Worm (Caenorhabditis elegans) whole organism, L4 larva: Measurements from ENCODE around the gene Y5F2A.4.
A peak's percentile ranks its signal among the peaks of the same experiment; 100 is the strongest.

Source experiments
- F37D6.2 ChIP-seq: sonication (generic microtip); optimal IDR thresholded peaks from 2 replicates; lab custom pipeline; 2016; ENCODE audit warnings: mild to moderate bottlenecking, missing genetic modification characterization, missing compliant biosample characterization
- F44E2.7 ChIP-seq: fragments of 200-800 bp; sonication (Bioruptor generic); IDR thresholded peaks from 2 replicates; pipeline ENCODE4 v2.1.2; 2022; ENCODE audit warnings: missing genetic modification characterization, missing compliant biosample characterization
- F49E8.2 ChIP-seq: sonication (generic microtip); optimal IDR thresholded peaks from 2 replicates; lab custom pipeline; 2016; ENCODE audit warnings: missing compliant biosample characterization, mild to moderate bottlenecking, missing genetic modification characterization, borderline replicate concordance
- Y105C5A.15 ChIP-seq: fragments of 200-800 bp; sonication (Bioruptor generic); IDR thresholded peaks from 2 replicates; pipeline ENCODE4 v1.3.6; 2022; ENCODE audit warnings: missing genetic modification characterization, missing compliant biosample characterization
- Y5F2A.4 ChIP-seq: fragments of 200-800 bp; sonication (Bioruptor generic); optimal IDR thresholded peaks from 2 replicates; lab custom pipeline; 2018; ENCODE audit warnings: mild to moderate bottlenecking, missing genetic modification characterization, missing compliant biosample characterization
- Y75B8A.6 ChIP-seq: fragments of 200-800 bp; sonication (Bioruptor generic); IDR thresholded peaks from 2 replicates; pipeline ENCODE4 v1.3.6; 2022; ENCODE audit warnings: missing genetic modification reagents, missing genetic modification characterization, missing compliant biosample characterization
- ZK337.2 ChIP-seq: fragments of 200-800 bp; sonication (Bioruptor generic); IDR thresholded peaks from 2 replicates; pipeline ENCODE4 v1.3.6; 2022; ENCODE audit warnings: missing genetic modification reagents, missing genetic modification characterization, missing compliant biosample characterization
- aly-2 ChIP-seq: sonication (generic microtip); optimal IDR thresholded peaks from 2 replicates; lab custom pipeline; 2018; ENCODE audit warnings: missing biosample characterization, missing genetic modification characterization
- ceh-20 ChIP-seq: fragments of 200-800 bp; sonication (Bioruptor generic); IDR thresholded peaks from 2 replicates; pipeline ENCODE4 v1.3.6; 2022; ENCODE audit warnings: missing genetic modification reagents, missing genetic modification characterization, missing compliant biosample characterization
- ceh-28 ChIP-seq: fragments of 150-350 bp; optimal IDR thresholded peaks from 2 replicates; lab custom pipeline; 2014; ENCODE audit warnings: missing biosample characterization, missing genetic modification reagents, missing genetic modification characterization
- ceh-32 ChIP-seq: sonication (generic microtip); optimal IDR thresholded peaks from 2 replicates; lab custom pipeline; 2016; ENCODE audit warnings: mild to moderate bottlenecking, missing genetic modification characterization, missing compliant biosample characterization; ENCODE audit not compliant: poor library complexity
- ceh-62 ChIP-seq: sonication (generic microtip); optimal IDR thresholded peaks from 2 replicates; lab custom pipeline; 2017; ENCODE audit warnings: missing biosample characterization, missing genetic modification characterization
- ceh-82 ChIP-seq: sonication (generic microtip); optimal IDR thresholded peaks from 2 replicates; lab custom pipeline; 2017; ENCODE audit warnings: missing biosample characterization, missing genetic modification characterization
- cey-2 ChIP-seq: sonication (generic microtip); optimal IDR thresholded peaks from 3 replicates; lab custom pipeline; 2017; ENCODE audit warnings: missing genetic modification characterization, mild to moderate bottlenecking, missing compliant biosample characterization, antibody characterized with exemption, borderline replicate concordance; ENCODE audit not compliant: insufficient read depth
- daf-12 ChIP-seq: fragments of 150-350 bp; optimal IDR thresholded peaks from 2 replicates; lab custom pipeline; 2014; ENCODE audit warnings: missing biosample characterization, missing genetic modification reagents, missing genetic modification characterization
- daf-16 ChIP-seq, 3 experiments: sonication (generic microtip); optimal IDR thresholded peaks; 2 replicates each; lab custom pipeline; 2016 to 2017; ENCODE audit warnings: missing genetic modification characterization in 3 of 3, missing genetic modification reagents in 3 of 3, mild to moderate bottlenecking in 2 of 3, missing compliant biosample characterization in 2 of 3, missing biosample characterization in 1 of 3, moderate library complexity in 1 of 3
- daf-19 ChIP-seq: fragments of 200-800 bp; sonication (Bioruptor generic); conservative IDR thresholded peaks from 2 replicates; pipeline ENCODE4 v1.3.6; 2022; ENCODE audit warnings: missing genetic modification characterization, missing compliant biosample characterization
- egl-27 ChIP-seq: sonication (generic microtip); optimal IDR thresholded peaks from 3 replicates; lab custom pipeline; 2017; ENCODE audit warnings: missing biosample characterization, missing genetic modification reagents, missing genetic modification characterization
- fos-1 ChIP-seq: fragments of 150-350 bp; optimal IDR thresholded peaks from 2 replicates; lab custom pipeline; 2014; ENCODE audit warnings: missing biosample characterization, missing genetic modification characterization
- hlh-11 ChIP-seq: fragments of 200-800 bp; sonication (Bioruptor generic); optimal IDR thresholded peaks from 2 replicates; lab custom pipeline; 2018; ENCODE audit warnings: mild to moderate bottlenecking, missing genetic modification characterization, missing compliant biosample characterization
- hlh-30 ChIP-seq: sonication (generic microtip); optimal IDR thresholded peaks from 2 replicates; lab custom pipeline; 2017; ENCODE audit warnings: antibody characterized with exemption, mild to moderate bottlenecking, missing genetic modification characterization, missing compliant biosample characterization; ENCODE audit not compliant: insufficient read depth
- lin-1 ChIP-seq: fragments of 200-800 bp; sonication (Bioruptor generic); IDR thresholded peaks from 2 replicates; pipeline ENCODE4 v1.3.6; 2022; ENCODE audit warnings: missing genetic modification reagents, missing genetic modification characterization, missing compliant biosample characterization
- lin-13 ChIP-seq: fragments of 150-350 bp; optimal IDR thresholded peaks from 2 replicates; lab custom pipeline; 2014; ENCODE audit warnings: missing biosample characterization, missing genetic modification reagents, missing genetic modification characterization
- lin-29 ChIP-seq: fragments of 200-800 bp; sonication (Bioruptor generic); IDR thresholded peaks from 2 replicates; pipeline ENCODE4 v1.3.6; 2022; ENCODE audit warnings: missing genetic modification reagents, missing genetic modification characterization, missing compliant biosample characterization
- lin-38 ChIP-seq: fragments of 200-800 bp; sonication (Bioruptor generic); IDR thresholded peaks from 2 replicates; pipeline ENCODE4 v1.3.6; 2022; ENCODE audit warnings: missing genetic modification reagents, missing genetic modification characterization, missing compliant biosample characterization
- lin-39 ChIP-seq: fragments of 150-350 bp; optimal IDR thresholded peaks from 2 replicates; lab custom pipeline; 2014; ENCODE audit warnings: missing biosample characterization, missing genetic modification reagents, missing genetic modification characterization
- lir-3 ChIP-seq: sonication (generic microtip); optimal IDR thresholded peaks from 2 replicates; lab custom pipeline; 2016; ENCODE audit warnings: mild to moderate bottlenecking, missing genetic modification characterization, missing compliant biosample characterization
- madf-5 ChIP-seq, 2 experiments: fragments of 200-800 bp; sonication (Bioruptor generic); IDR thresholded peaks; 2 replicates each; pipeline ENCODE4 v1.3.6; 2022; ENCODE audit warnings: missing compliant biosample characterization in 2 of 2, missing genetic modification characterization in 2 of 2
- mep-1 ChIP-seq: fragments of 150-350 bp; sonication (generic microtip); optimal IDR thresholded peaks from 3 replicates; lab custom pipeline; 2014; ENCODE audit warnings: missing biosample characterization, missing genetic modification characterization
- mxl-2 ChIP-seq: fragments of 200-800 bp; sonication (Bioruptor generic); conservative IDR thresholded peaks from 2 replicates; pipeline ENCODE4 v1.3.6; 2022; ENCODE audit warnings: missing genetic modification reagents, missing genetic modification characterization, missing compliant biosample characterization
- nhr-10 ChIP-seq: fragments of 150-350 bp; optimal IDR thresholded peaks from 2 replicates; lab custom pipeline; 2014; ENCODE audit warnings: missing biosample characterization, missing genetic modification characterization
- nhr-11 ChIP-seq: fragments of 150-350 bp; optimal IDR thresholded peaks from 2 replicates; lab custom pipeline; 2014; ENCODE audit warnings: missing biosample characterization, missing genetic modification characterization
- nhr-237 ChIP-seq: sonication (generic microtip); optimal IDR thresholded peaks from 2 replicates; lab custom pipeline; 2017; ENCODE audit warnings: missing biosample characterization, missing genetic modification characterization
- nhr-25 ChIP-seq: sonication (generic microtip); optimal IDR thresholded peaks from 2 replicates; lab custom pipeline; 2017; ENCODE audit warnings: missing genetic modification characterization, mild to moderate bottlenecking, missing compliant biosample characterization, antibody characterized with exemption, moderate library complexity, borderline replicate concordance; ENCODE audit not compliant: insufficient read depth
- nhr-28 ChIP-seq: fragments of 150-350 bp; optimal IDR thresholded peaks from 2 replicates; lab custom pipeline; 2014; ENCODE audit warnings: missing biosample characterization, missing genetic modification characterization
- nhr-41 ChIP-seq: fragments of 200-800 bp; sonication (Bioruptor generic); IDR thresholded peaks from 2 replicates; pipeline ENCODE4 v1.3.6; 2022; ENCODE audit warnings: missing genetic modification reagents, missing genetic modification characterization, missing compliant biosample characterization
- nhr-42 ChIP-seq: fragments of 200-800 bp; sonication (Bioruptor generic); IDR thresholded peaks from 2 replicates; pipeline ENCODE4 v1.3.6; 2022; ENCODE audit warnings: missing genetic modification characterization, missing compliant biosample characterization
- nhr-48 ChIP-seq: sonication (generic microtip); optimal IDR thresholded peaks from 2 replicates; lab custom pipeline; 2016; ENCODE audit warnings: mild to moderate bottlenecking, missing genetic modification characterization, missing compliant biosample characterization
- nhr-6 ChIP-seq: fragments of 150-350 bp; optimal IDR thresholded peaks from 2 replicates; lab custom pipeline; 2014; ENCODE audit warnings: missing biosample characterization, missing genetic modification characterization
- nhr-76 ChIP-seq: fragments of 150-350 bp; optimal IDR thresholded peaks from 2 replicates; lab custom pipeline; 2014; ENCODE audit warnings: missing biosample characterization, missing genetic modification characterization
- pha-4 ChIP-seq, 2 experiments: fragments of 150-350 bp in 1 of 2; fragments of 200-800 bp in 1 of 2; sonication (Bioruptor generic) in 1 of 2; IDR thresholded peaks in 1 of 2; optimal IDR thresholded peaks in 1 of 2; 2 replicates each; pipeline versions ENCODE4 v1.3.6 to Lab custom; 2014 to 2022; ENCODE audit warnings: missing genetic modification characterization in 2 of 2, missing genetic modification reagents in 2 of 2, missing biosample characterization in 1 of 2, missing compliant biosample characterization in 1 of 2
- pqm-1 ChIP-seq: sonication (generic microtip); optimal IDR thresholded peaks from 2 replicates; lab custom pipeline; 2017; ENCODE audit warnings: missing biosample characterization, missing genetic modification characterization
- rbr-2 ChIP-seq: sonication (generic microtip); optimal IDR thresholded peaks from 2 replicates; lab custom pipeline; 2016; ENCODE audit warnings: missing genotype, missing genetic modification characterization, missing compliant biosample characterization
- saeg-2 ChIP-seq: fragments of 200-800 bp; sonication (Bioruptor generic); IDR thresholded peaks from 2 replicates; pipeline ENCODE4 v1.3.6; 2022; ENCODE audit warnings: missing genetic modification reagents, missing genetic modification characterization, missing compliant biosample characterization
- set-16 ChIP-seq: fragments of 200-800 bp; sonication (Bioruptor generic); IDR thresholded peaks from 2 replicates; pipeline ENCODE4 v1.3.6; 2022; ENCODE audit warnings: missing genetic modification reagents, missing genetic modification characterization, missing compliant biosample characterization
- spr-3 ChIP-seq: fragments of 200-800 bp; sonication (Bioruptor generic); optimal IDR thresholded peaks from 2 replicates; lab custom pipeline; 2018; ENCODE audit warnings: mild to moderate bottlenecking, missing genetic modification characterization, missing compliant biosample characterization
- vab-7 ChIP-seq: fragments of 200-800 bp; sonication (Bioruptor generic); IDR thresholded peaks from 2 replicates; pipeline ENCODE4 v1.3.6; 2022; ENCODE audit warnings: missing genetic modification reagents, missing genetic modification characterization, missing compliant biosample characterization
- zfp-2 ChIP-seq: sonication (generic microtip); optimal IDR thresholded peaks from 2 replicates; lab custom pipeline; 2016; ENCODE audit warnings: mild to moderate bottlenecking, missing genetic modification characterization, missing compliant biosample characterization
- zip-11 ChIP-seq: fragments of 200-800 bp; sonication (Bioruptor generic); IDR thresholded peaks from 2 replicates; pipeline ENCODE4 v1.3.6; 2022; ENCODE audit warnings: missing genetic modification characterization, missing compliant biosample characterization
- zip-2 ChIP-seq: fragments of 150-350 bp; optimal IDR thresholded peaks from 2 replicates; lab custom pipeline; 2014; ENCODE audit warnings: missing biosample characterization, missing genetic modification characterization
- ztf-11 ChIP-seq: fragments of 150-350 bp; optimal IDR thresholded peaks from 2 replicates; lab custom pipeline; 2014; ENCODE audit warnings: missing biosample characterization, missing genetic modification characterization

Y5F2A.4 gene

ce11 chrIV:11027560-11027959 lies 50.8 kb downstream of the Y5F2A.4 start (continued):
- TF ChIP-seq madf-5 (GFP tag; IDR thresholded peaks at IDR 0.05; lab: Robert Waterston, UW) (no peak), nhr-28 (tag; lab: Kevin White, UChicago) (peak; percentile 89), ZK337.2 (GFP tag; lab: Robert Waterston, UW) (no peak), ceh-28 (tag; lab: Kevin White, UChicago) (no peak), lin-29 (GFP tag; lab: Robert Waterston, UW) (no peak), daf-16 (GFP tag; optimal IDR thresholded peaks at IDR 0.05; lab: Kevin White, UChicago) (peak; percentile 53 to 55), daf-16 (tag; optimal IDR thresholded peaks at IDR 0.05; lab: Kevin White, UChicago) (peak; percentile 85), zip-2 (tag; lab: Kevin White, UChicago) (no peak), nhr-6 (tag; lab: Kevin White, UChicago) (peak; percentile 91), egl-27 (no peak), Y75B8A.6 (GFP tag; lab: Robert Waterston, UW) (no peak), nhr-237 (tag; lab: Kevin White, UChicago) (no peak), ztf-11 (tag; lab: Kevin White, UChicago) (no peak), nhr-41 (GFP tag; lab: Robert Waterston, UW) (no peak), nhr-48 (peak; percentile 72), zip-11 (GFP tag; lab: Robert Waterston, UW) (no peak), nhr-11 (tag; lab: Kevin White, UChicago) (peak; percentile 91), mxl-2 (GFP tag; lab: Robert Waterston, UW) (no peak), rbr-2 (tag; lab: Kevin White, UChicago) (peak; percentile 82), nhr-10 (tag; lab: Kevin White, UChicago) (no peak), lin-39 (tag; lab: Kevin White, UChicago) (no peak), aly-2 (tag; lab: Kevin White, UChicago) (no peak), zfp-2 (no peak), saeg-2 (no peak), fos-1 (tag; lab: Kevin White, UChicago) (no peak), mep-1 (tag; lab: Kevin White, UChicago) (peak; percentile 92), nhr-25 (peak; percentile 75), hlh-30 (tag; lab: Kevin White, UChicago) (peak; percentile 71), hlh-11 (tag; lab: Kevin White, UChicago) (peak; percentile 94), lin-13 (GFP tag; lab: Kevin White, UChicago) (peak; percentile 69), lin-38 (GFP tag; lab: Robert Waterston, UW) (peak; percentile 52), nhr-76 (no peak), vab-7 (GFP tag; lab: Robert Waterston, UW) (no peak), lir-3 (tag; lab: Kevin White, UChicago) (no peak), lin-1 (GFP tag; lab: Robert Waterston, UW) (peak; percentile 66; the same call in 1 of the 2 replicates), ceh-32 (tag; lab: Kevin White, UChicago) (no peak), Y105C5A.15 (GFP tag; lab: Robert Waterston, UW) (no peak), pqm-1 (peak; percentile 41), set-16 (GFP tag; lab: Robert Waterston, UW) (no peak), F37D6.2 (tag; lab: Kevin White, UChicago) (peak; percentile 46), spr-3 (GFP tag; lab: Kevin White, UChicago) (no peak), ceh-20 (GFP tag; lab: Robert Waterston, UW) (no peak), daf-19 (no peak), cey-2 (tag; lab: Kevin White, UChicago) (no peak), pha-4 (GFP tag; IDR thresholded peaks at IDR 0.05; lab: Robert Waterston, UW) (peak; percentile 46; the same call in 1 of the 2 replicates), pha-4 (tag; optimal IDR thresholded peaks at IDR 0.05; lab: Kevin White, UChicago) (peak; percentile 72), Y5F2A.4 (no peak), ceh-62 (tag; lab: Kevin White, UChicago) (no peak), F44E2.7 (no peak), daf-12 (tag; lab: Kevin White, UChicago) (no peak), ceh-82 (tag; lab: Kevin White, UChicago) (no peak), F49E8.2 (tag; lab: Kevin White, UChicago) (no peak), nhr-42 (no peak; the same call in 1 of the 2 replicates)
